Worm (Caenorhabditis elegans) whole organism, L4 larva: Measurements from ENCODE around the gene T28C6.5.

Source experiments
- F26F4.8 ChIP-seq: fragments of 200-800 bp; sonication (Bioruptor generic); conservative IDR thresholded peaks from 2 replicates; pipeline ENCODE4 v1.3.6; 2022; ENCODE audit warnings: missing genetic modification characterization, missing compliant biosample characterization
- F44E2.7 ChIP-seq: fragments of 200-800 bp; sonication (Bioruptor generic); IDR thresholded peaks from 2 replicates; pipeline ENCODE4 v2.1.2; 2022; ENCODE audit warnings: missing genetic modification characterization, missing compliant biosample characterization
- R02D3.7 ChIP-seq: fragments of 150-350 bp; sonication (generic microtip); optimal IDR thresholded peaks from 3 replicates; lab custom pipeline; 2014; ENCODE audit warnings: missing biosample characterization, missing genetic modification characterization
- T20F7.1 ChIP-seq: fragments of 200-800 bp; sonication (Bioruptor generic); optimal IDR thresholded peaks from 2 replicates; lab custom pipeline; 2018; ENCODE audit warnings: mild to moderate bottlenecking, missing genetic modification characterization, missing compliant biosample characterization
- Y105C5A.15 ChIP-seq: fragments of 200-800 bp; sonication (Bioruptor generic); IDR thresholded peaks from 2 replicates; pipeline ENCODE4 v1.3.6; 2022; ENCODE audit warnings: missing genetic modification characterization, missing compliant biosample characterization
- Y75B8A.6 ChIP-seq: fragments of 200-800 bp; sonication (Bioruptor generic); IDR thresholded peaks from 2 replicates; pipeline ENCODE4 v1.3.6; 2022; ENCODE audit warnings: missing genetic modification reagents, missing genetic modification characterization, missing compliant biosample characterization
- ZK546.5 ChIP-seq, 2 experiments: sonication (generic microtip); optimal IDR thresholded peaks; 2 replicates each; lab custom pipeline; 2017; ENCODE audit warnings: missing biosample characterization in 2 of 2, missing genetic modification characterization in 2 of 2
- ama-1 ChIP-seq: fragments of 150-350 bp; optimal IDR thresholded peaks from 2 replicates; lab custom pipeline; 2014; ENCODE audit warnings: inconsistent platforms, mixed read lengths
- ceh-20 ChIP-seq: fragments of 200-800 bp; sonication (Bioruptor generic); IDR thresholded peaks from 2 replicates; pipeline ENCODE4 v1.3.6; 2022; ENCODE audit warnings: missing genetic modification reagents, missing genetic modification characterization, missing compliant biosample characterization
- ceh-28 ChIP-seq: fragments of 150-350 bp; optimal IDR thresholded peaks from 2 replicates; lab custom pipeline; 2014; ENCODE audit warnings: missing biosample characterization, missing genetic modification reagents, missing genetic modification characterization
- ceh-44 ChIP-seq: fragments of 200-800 bp; sonication (Bioruptor generic); IDR thresholded peaks from 2 replicates; pipeline ENCODE4 v1.3.6; 2022; ENCODE audit warnings: missing genetic modification reagents, missing genetic modification characterization, missing compliant biosample characterization
- ceh-62 ChIP-seq: sonication (generic microtip); optimal IDR thresholded peaks from 2 replicates; lab custom pipeline; 2017; ENCODE audit warnings: missing biosample characterization, missing genetic modification characterization
- ces-1 ChIP-seq: fragments of 150-350 bp; sonication (generic microtip); optimal IDR thresholded peaks from 4 replicates; lab custom pipeline; 2014; ENCODE audit warnings: missing biosample characterization, missing genetic modification reagents, missing genetic modification characterization
- daf-12 ChIP-seq: fragments of 150-350 bp; optimal IDR thresholded peaks from 2 replicates; lab custom pipeline; 2014; ENCODE audit warnings: missing biosample characterization, missing genetic modification reagents, missing genetic modification characterization
- daf-8 ChIP-seq: fragments of 200-800 bp; sonication (Bioruptor generic); IDR thresholded peaks from 2 replicates; pipeline ENCODE4 v1.3.6; 2022; ENCODE audit warnings: missing genetic modification characterization, missing compliant biosample characterization
- dmd-6 ChIP-seq: fragments of 200-800 bp; sonication (Bioruptor generic); IDR thresholded peaks from 2 replicates; pipeline ENCODE4 v1.3.6; 2022; ENCODE audit warnings: missing genetic modification reagents, missing genetic modification characterization, missing compliant biosample characterization
- dmd-9 ChIP-seq: fragments of 200-800 bp; sonication (Bioruptor generic); IDR thresholded peaks from 2 replicates; pipeline ENCODE4 v1.3.6; 2022; ENCODE audit warnings: missing genetic modification reagents, missing genetic modification characterization, missing compliant biosample characterization
- dve-1 ChIP-seq: sonication (generic microtip); optimal IDR thresholded peaks from 2 replicates; lab custom pipeline; 2017; ENCODE audit warnings: antibody characterized with exemption, mild to moderate bottlenecking, missing genetic modification characterization, missing compliant biosample characterization; ENCODE audit not compliant: insufficient read depth
- egl-43 ChIP-seq: fragments of 200-800 bp; sonication (Bioruptor generic); IDR thresholded peaks from 2 replicates; pipeline ENCODE4 v1.3.6; 2022; ENCODE audit warnings: missing genetic modification reagents, missing genetic modification characterization, missing compliant biosample characterization
- fos-1 ChIP-seq: fragments of 150-350 bp; optimal IDR thresholded peaks from 2 replicates; lab custom pipeline; 2014; ENCODE audit warnings: missing biosample characterization, missing genetic modification characterization
- hlh-11 ChIP-seq: fragments of 200-800 bp; sonication (Bioruptor generic); optimal IDR thresholded peaks from 2 replicates; lab custom pipeline; 2018; ENCODE audit warnings: mild to moderate bottlenecking, missing genetic modification characterization, missing compliant biosample characterization
- lim-7 ChIP-seq: fragments of 200-800 bp; sonication (Bioruptor generic); IDR thresholded peaks from 2 replicates; pipeline ENCODE4 v1.3.6; 2022; ENCODE audit warnings: missing genetic modification characterization, missing compliant biosample characterization
- lir-3 ChIP-seq: sonication (generic microtip); optimal IDR thresholded peaks from 2 replicates; lab custom pipeline; 2016; ENCODE audit warnings: mild to moderate bottlenecking, missing genetic modification characterization, missing compliant biosample characterization
- lsy-2 ChIP-seq, 2 experiments: fragments of 150-350 bp in 1 of 2; sonication (generic microtip) in 1 of 2; optimal IDR thresholded peaks; 2 replicates each; lab custom pipeline; 2014 to 2017; ENCODE audit warnings: missing biosample characterization in 2 of 2, missing genetic modification characterization in 2 of 2
- madf-5 ChIP-seq, 2 experiments: fragments of 200-800 bp; sonication (Bioruptor generic); IDR thresholded peaks; 2 replicates each; pipeline ENCODE4 v1.3.6; 2022; ENCODE audit warnings: missing compliant biosample characterization in 2 of 2, missing genetic modification characterization in 2 of 2
- mdl-1 ChIP-seq, 2 experiments: fragments of 150-350 bp in 1 of 2; sonication (generic microtip) in 1 of 2; optimal IDR thresholded peaks; 2 replicates each; lab custom pipeline; 2014 to 2017; ENCODE audit warnings: missing biosample characterization in 2 of 2, missing genetic modification characterization in 2 of 2
- mep-1 ChIP-seq: fragments of 150-350 bp; sonication (generic microtip); optimal IDR thresholded peaks from 3 replicates; lab custom pipeline; 2014; ENCODE audit warnings: missing biosample characterization, missing genetic modification characterization
- mes-2 ChIP-seq: sonication (generic microtip); optimal IDR thresholded peaks from 2 replicates; lab custom pipeline; 2016; ENCODE audit warnings: missing genotype, mild to moderate bottlenecking, missing genetic modification characterization, missing compliant biosample characterization; ENCODE audit not compliant: poor library complexity, severe bottlenecking
- nhr-102 ChIP-seq: sonication (generic microtip); optimal IDR thresholded peaks from 2 replicates; lab custom pipeline; 2016; ENCODE audit warnings: mild to moderate bottlenecking, missing genetic modification characterization, moderate library complexity, missing compliant biosample characterization
- nhr-11 ChIP-seq: fragments of 150-350 bp; optimal IDR thresholded peaks from 2 replicates; lab custom pipeline; 2014; ENCODE audit warnings: missing biosample characterization, missing genetic modification characterization
- nhr-237 ChIP-seq: sonication (generic microtip); optimal IDR thresholded peaks from 2 replicates; lab custom pipeline; 2017; ENCODE audit warnings: missing biosample characterization, missing genetic modification characterization
- nhr-25 ChIP-seq: sonication (generic microtip); optimal IDR thresholded peaks from 2 replicates; lab custom pipeline; 2017; ENCODE audit warnings: missing genetic modification characterization, mild to moderate bottlenecking, missing compliant biosample characterization, antibody characterized with exemption, moderate library complexity, borderline replicate concordance; ENCODE audit not compliant: insufficient read depth
- nhr-28 ChIP-seq: fragments of 150-350 bp; optimal IDR thresholded peaks from 2 replicates; lab custom pipeline; 2014; ENCODE audit warnings: missing biosample characterization, missing genetic modification characterization
- nhr-41 ChIP-seq: fragments of 200-800 bp; sonication (Bioruptor generic); IDR thresholded peaks from 2 replicates; pipeline ENCODE4 v1.3.6; 2022; ENCODE audit warnings: missing genetic modification reagents, missing genetic modification characterization, missing compliant biosample characterization
- nhr-48 ChIP-seq: sonication (generic microtip); optimal IDR thresholded peaks from 2 replicates; lab custom pipeline; 2016; ENCODE audit warnings: mild to moderate bottlenecking, missing genetic modification characterization, missing compliant biosample characterization
- nhr-77 ChIP-seq: fragments of 150-350 bp; optimal IDR thresholded peaks from 2 replicates; lab custom pipeline; 2014; ENCODE audit warnings: missing biosample characterization, missing genetic modification characterization
- pha-4 ChIP-seq, 2 experiments: fragments of 150-350 bp in 1 of 2; fragments of 200-800 bp in 1 of 2; sonication (Bioruptor generic) in 1 of 2; IDR thresholded peaks in 1 of 2; optimal IDR thresholded peaks in 1 of 2; 2 replicates each; pipeline versions ENCODE4 v1.3.6 to Lab custom; 2014 to 2022; ENCODE audit warnings: missing genetic modification characterization in 2 of 2, missing genetic modification reagents in 2 of 2, missing biosample characterization in 1 of 2, missing compliant biosample characterization in 1 of 2
- pqm-1 ChIP-seq: sonication (generic microtip); optimal IDR thresholded peaks from 2 replicates; lab custom pipeline; 2017; ENCODE audit warnings: missing biosample characterization, missing genetic modification characterization
- skn-1 ChIP-seq: fragments of 150-350 bp; optimal IDR thresholded peaks from 2 replicates; lab custom pipeline; 2014; ENCODE audit warnings: missing biosample characterization, missing genetic modification characterization
- tag-97 ChIP-seq: fragments of 200-800 bp; sonication (Bioruptor generic); IDR thresholded peaks from 2 replicates; pipeline ENCODE4 v1.3.6; 2022; ENCODE audit warnings: missing genetic modification characterization, missing compliant biosample characterization
- tra-1 ChIP-seq: fragments of 200-800 bp; sonication (Bioruptor generic); IDR thresholded peaks from 2 replicates; pipeline ENCODE4 v1.3.6; 2022; ENCODE audit warnings: missing genetic modification reagents, missing genetic modification characterization, missing compliant biosample characterization
- vab-7 ChIP-seq: fragments of 200-800 bp; sonication (Bioruptor generic); IDR thresholded peaks from 2 replicates; pipeline ENCODE4 v1.3.6; 2022; ENCODE audit warnings: missing genetic modification reagents, missing genetic modification characterization, missing compliant biosample characterization
- zag-1 ChIP-seq: fragments of 150-350 bp; optimal IDR thresholded peaks from 2 replicates; lab custom pipeline; 2014; ENCODE audit warnings: missing biosample characterization, missing genetic modification characterization
- zfp-3 ChIP-seq: fragments of 200-800 bp; sonication (Bioruptor generic); conservative IDR thresholded peaks from 2 replicates; pipeline ENCODE4 v1.3.6; 2022; ENCODE audit warnings: missing genetic modification reagents, missing genetic modification characterization, missing compliant biosample characterization
- zip-2 ChIP-seq: fragments of 150-350 bp; optimal IDR thresholded peaks from 2 replicates; lab custom pipeline; 2014; ENCODE audit warnings: missing biosample characterization, missing genetic modification characterization
- ztf-7 ChIP-seq: fragments of 150-350 bp; optimal IDR thresholded peaks from 2 replicates; lab custom pipeline; 2014; ENCODE audit warnings: missing biosample characterization, missing genetic modification characterization

The T28C6.5 gene

ce11 chrIV:8866092-8866491 is 44.8 kb downstream of the T28C6.5 start (continued):
- no peak for TF ChIP-seq egl-43 (GFP tag; lab: Robert Waterston, UW)
- no peak for TF ChIP-seq dmd-9 (GFP tag; lab: Robert Waterston, UW)
- peak; percentile 90 for TF ChIP-seq nhr-28 (tag; lab: Kevin White, UChicago)
- TF ChIP-seq ceh-28 (tag; lab: Kevin White, UChicago): no peak
- TF ChIP-seq ama-1: no peak
- TF ChIP-seq nhr-25 (tag; lab: Kevin White, UChicago): peak; percentile 2
- TF ChIP-seq lir-3 (tag; lab: Kevin White, UChicago): no peak
- peak in 1 of 2 experiments; percentile 62 for TF ChIP-seq lsy-2 (tag; optimal IDR thresholded peaks at IDR 0.05; lab: Kevin White, UChicago)
- TF ChIP-seq ZK546.5 (tag; optimal IDR thresholded peaks at IDR 0.05; lab: Kevin White, UChicago): no peak
- TF ChIP-seq pqm-1 (tag; lab: Kevin White, UChicago): peak; percentile 90
- no peak for TF ChIP-seq R02D3.7
- TF ChIP-seq ces-1 (GFP tag; lab: Kevin White, UChicago): no peak
- no peak for TF ChIP-seq vab-7 (GFP tag; lab: Robert Waterston, UW)
- TF ChIP-seq nhr-48: peak; percentile 35
- TF ChIP-seq ceh-44 (GFP tag; lab: Robert Waterston, UW): no peak
- peak; percentile 81 for TF ChIP-seq nhr-11 (tag; lab: Kevin White, UChicago)
- TF ChIP-seq daf-12: no peak
- TF ChIP-seq zip-2: no peak
- TF ChIP-seq ceh-20 (GFP tag; lab: Robert Waterston, UW): peak; percentile 86
- peak; percentile 14 for TF ChIP-seq mes-2
- TF ChIP-seq ceh-62 (tag; lab: Kevin White, UChicago): no peak
- no peak for TF ChIP-seq Y75B8A.6
- peak; percentile 74 for TF ChIP-seq nhr-77 (tag; lab: Kevin White, UChicago)
- no peak for TF ChIP-seq F44E2.7
- TF ChIP-seq nhr-41 (GFP tag; lab: Robert Waterston, UW): no peak
- TF ChIP-seq zag-1 (tag; lab: Kevin White, UChicago): no peak
- TF ChIP-seq mep-1 (tag; lab: Kevin White, UChicago): peak; percentile 83
- TF ChIP-seq madf-5 (GFP tag; IDR thresholded peaks at IDR 0.05; lab: Robert Waterston, UW): no peak
- TF ChIP-seq nhr-102 (tag; lab: Kevin White, UChicago): peak; percentile 34
- no peak for TF ChIP-seq skn-1
- no peak for TF ChIP-seq daf-8 (GFP tag; lab: Robert Waterston, UW)
- peak; percentile 59; the same call in 1 of the 2 replicates for TF ChIP-seq zfp-3
- TF ChIP-seq lim-7 (GFP tag; lab: Robert Waterston, UW): no peak
- no peak for TF ChIP-seq F26F4.8
- peak; percentile 81; the same call in 1 of the 2 replicates for TF ChIP-seq tra-1 (GFP tag; lab: Robert Waterston, UW)
- TF ChIP-seq tag-97 (GFP tag; lab: Robert Waterston, UW): no peak
- peak; percentile 38; the same call in 1 of the 2 replicates for TF ChIP-seq pha-4 (GFP tag; IDR thresholded peaks at IDR 0.05; lab: Robert Waterston, UW)
- TF ChIP-seq pha-4 (tag; optimal IDR thresholded peaks at IDR 0.05; lab: Kevin White, UChicago): peak; percentile 62
- peak; percentile 86 for TF ChIP-seq dve-1
- TF ChIP-seq T20F7.1 (GFP tag; lab: Kevin White, UChicago): peak; percentile 79
- TF ChIP-seq mdl-1 (tag; optimal IDR thresholded peaks at IDR 0.05; lab: Kevin White, UChicago): peak in 1 of 2 experiments; percentile 67
- TF ChIP-seq nhr-237: no peak
- TF ChIP-seq dmd-6 (GFP tag; lab: Robert Waterston, UW): peak; percentile 88
- TF ChIP-seq hlh-11 (tag; lab: Kevin White, UChicago): peak; percentile 96
- TF ChIP-seq Y105C5A.15 (GFP tag; lab: Robert Waterston, UW): no peak
- no peak for TF ChIP-seq ztf-7
- no peak for TF ChIP-seq fos-1 (tag; lab: Kevin White, UChicago)
